Worm (Caenorhabditis elegans): ENCODE measurements around the gene Y43F8B.28.

ce11 chrV:19512260-19512947, 27.3 kb downstream of the Y43F8B.28 start, which contains the start of gene Y43F8B.19:
- TF ChIP-seq lin-1 (GFP tag; IDR thresholded peaks at IDR 0.05) (no peak), lin-13 (GFP tag; optimal IDR thresholded peaks at IDR 0.05) (no peak), lir-3 (tag; optimal IDR thresholded peaks at IDR 0.05) (no peak), ctbp-1 (GFP tag; IDR thresholded peaks at IDR 0.05) (no peak), nhr-77 (tag; optimal IDR thresholded peaks at IDR 0.05) (no peak), duxl-1 (tag; optimal IDR thresholded peaks at IDR 0.05; ENCODE audit: poor library complexity) (no peak), snpc-4 (tag; optimal IDR thresholded peaks at IDR 0.05) (no peak), snpc-1.2 (GFP tag; IDR thresholded peaks at IDR 0.05) (no peak), unc-62 (GFP tag; optimal IDR thresholded peaks at IDR 0.05 in 1 of 2) (no peak), unc-62 (tag; optimal IDR thresholded peaks at IDR 0.05) (no peak), fos-1 (tag; optimal IDR thresholded peaks at IDR 0.05) (no peak), ztf-11 (tag; optimal IDR thresholded peaks at IDR 0.05) (no peak), dve-1 (tag; optimal IDR thresholded peaks at IDR 0.05; ENCODE audit: insufficient read depth) (no peak), lsy-2 (tag; optimal IDR thresholded peaks at IDR 0.05) (no peak), ceh-32 (tag; optimal IDR thresholded peaks at IDR 0.05; ENCODE audit: poor library complexity) (no peak)

Measured in whole organism, L4 larva.